Worm (Caenorhabditis elegans) whole organism, late embryonic: ENCODE measurements around the gene K10C9.4.
A peak's percentile ranks its signal among the peaks of the same experiment; 100 is the strongest.

Source experiments
- K02D7.2 ChIP-seq: sonication (generic microtip); optimal IDR thresholded peaks from 2 replicates; lab custom pipeline; 2017; ENCODE audit warnings: mild to moderate bottlenecking, missing genetic modification characterization, missing compliant biosample characterization
- K09A11.1 ChIP-seq: sonication (generic microtip); optimal IDR thresholded peaks from 2 replicates; lab custom pipeline; 2017; ENCODE audit warnings: antibody characterized with exemption, mild to moderate bottlenecking, missing genetic modification characterization, missing compliant biosample characterization; ENCODE audit not compliant: insufficient read depth
- T23F11.4 ChIP-seq: fragments of 200-800 bp; sonication (Bioruptor generic); optimal IDR thresholded peaks from 2 replicates; lab custom pipeline; 2018; ENCODE audit warnings: mild to moderate bottlenecking, missing genetic modification characterization, missing compliant biosample characterization
- ama-1 ChIP-seq: fragments of 150-350 bp; optimal IDR thresholded peaks from 2 replicates; lab custom pipeline; 2014
- ceh-14 ChIP-seq: sonication (generic microtip); optimal IDR thresholded peaks from 2 replicates; lab custom pipeline; 2016; ENCODE audit warnings: missing genotype, missing genetic modification characterization, missing compliant biosample characterization
- ceh-18 ChIP-seq: sonication (generic microtip); optimal IDR thresholded peaks from 2 replicates; lab custom pipeline; 2016; ENCODE audit warnings: missing genetic modification characterization, missing compliant biosample characterization
- ceh-22 ChIP-seq: sonication (generic microtip); optimal IDR thresholded peaks from 2 replicates; lab custom pipeline; 2017; ENCODE audit warnings: missing biosample characterization, missing genetic modification characterization
- ceh-24 ChIP-seq: sonication (generic microtip); optimal IDR thresholded peaks from 2 replicates; lab custom pipeline; 2016; ENCODE audit warnings: mild to moderate bottlenecking, missing genetic modification characterization, missing compliant biosample characterization
- ceh-31 ChIP-seq: sonication (generic microtip); optimal IDR thresholded peaks from 2 replicates; lab custom pipeline; 2016; ENCODE audit warnings: missing genetic modification characterization, missing compliant biosample characterization
- ceh-34 ChIP-seq: sonication (generic microtip); optimal IDR thresholded peaks from 2 replicates; lab custom pipeline; 2016; ENCODE audit warnings: mild to moderate bottlenecking, missing genetic modification characterization, missing compliant biosample characterization
- ceh-45 ChIP-seq: fragments of 200-800 bp; sonication (Bioruptor generic); IDR thresholded peaks from 2 replicates; pipeline ENCODE4 v1.3.6; 2022; ENCODE audit warnings: missing genetic modification reagents, missing genetic modification characterization, missing compliant biosample characterization
- ceh-48 ChIP-seq: sonication (generic microtip); optimal IDR thresholded peaks from 2 replicates; lab custom pipeline; 2016; ENCODE audit warnings: missing genetic modification characterization, inconsistent platforms, missing compliant biosample characterization
- ceh-6 ChIP-seq: fragments of 200-800 bp; sonication (Bioruptor generic); optimal IDR thresholded peaks from 2 replicates; lab custom pipeline; 2018; ENCODE audit warnings: mild to moderate bottlenecking, missing genetic modification characterization, missing compliant biosample characterization
- ceh-9 ChIP-seq: sonication (generic microtip); optimal IDR thresholded peaks from 2 replicates; lab custom pipeline; 2016; ENCODE audit warnings: mild to moderate bottlenecking, missing genetic modification characterization, inconsistent platforms, missing compliant biosample characterization
- che-1 ChIP-seq: sonication (generic microtip); optimal IDR thresholded peaks from 2 replicates; lab custom pipeline; 2016; ENCODE audit warnings: mild to moderate bottlenecking, missing genetic modification characterization, missing compliant biosample characterization
- dmd-4 ChIP-seq: sonication (generic microtip); optimal IDR thresholded peaks from 2 replicates; lab custom pipeline; 2016; ENCODE audit warnings: borderline replicate concordance, missing genetic modification characterization, missing compliant biosample characterization
- dve-1 ChIP-seq: sonication (generic microtip); optimal IDR thresholded peaks from 2 replicates; lab custom pipeline; 2017; ENCODE audit warnings: antibody characterized with exemption, mild to moderate bottlenecking, missing genetic modification characterization, missing compliant biosample characterization
- elt-2 ChIP-seq: sonication (generic microtip); optimal IDR thresholded peaks from 2 replicates; lab custom pipeline; 2016; ENCODE audit warnings: missing genetic modification reagents, missing genetic modification characterization, missing compliant biosample characterization
- elt-4 ChIP-seq: sonication (generic microtip); optimal IDR thresholded peaks from 2 replicates; lab custom pipeline; 2016; ENCODE audit warnings: missing genetic modification characterization, missing compliant biosample characterization
- eyg-1 ChIP-seq: sonication (generic microtip); optimal IDR thresholded peaks from 2 replicates; lab custom pipeline; 2016; ENCODE audit warnings: missing genotype, missing genetic modification characterization, missing compliant biosample characterization
- fkh-10 ChIP-seq: fragments of 150-350 bp; optimal IDR thresholded peaks from 2 replicates; lab custom pipeline; 2014; ENCODE audit warnings: missing biosample characterization, missing genetic modification reagents, missing genetic modification characterization
- fkh-6 ChIP-seq: sonication (generic microtip); optimal IDR thresholded peaks from 2 replicates; lab custom pipeline; 2016; ENCODE audit warnings: missing genetic modification characterization, missing compliant biosample characterization
- hlh-15 ChIP-seq: sonication (generic microtip); optimal IDR thresholded peaks from 2 replicates; lab custom pipeline; 2016; ENCODE audit warnings: missing genetic modification characterization, missing compliant biosample characterization
- hlh-30 ChIP-seq: sonication (generic microtip); optimal IDR thresholded peaks from 2 replicates; lab custom pipeline; 2017; ENCODE audit warnings: antibody characterized with exemption, missing genetic modification characterization, missing compliant biosample characterization; ENCODE audit not compliant: insufficient read depth
- hlh-6 ChIP-seq: sonication (generic microtip); optimal IDR thresholded peaks from 2 replicates; lab custom pipeline; 2016; ENCODE audit warnings: missing genotype, missing genetic modification characterization, missing compliant biosample characterization
- hlh-8 ChIP-seq: sonication (generic microtip); optimal IDR thresholded peaks from 2 replicates; lab custom pipeline; 2016; ENCODE audit warnings: missing genotype, missing genetic modification characterization, missing compliant biosample characterization
- lim-6 ChIP-seq: sonication (generic microtip); optimal IDR thresholded peaks from 2 replicates; lab custom pipeline; 2016; ENCODE audit warnings: missing genetic modification characterization, missing compliant biosample characterization
- madf-2 ChIP-seq: sonication (generic microtip); optimal IDR thresholded peaks from 2 replicates; lab custom pipeline; 2017; ENCODE audit warnings: missing genetic modification characterization, missing compliant biosample characterization
- mec-3 ChIP-seq: sonication (generic microtip); optimal IDR thresholded peaks from 2 replicates; lab custom pipeline; 2016; ENCODE audit warnings: borderline replicate concordance, missing genetic modification characterization, missing compliant biosample characterization
- nfya-1 ChIP-seq: sonication (generic microtip); optimal IDR thresholded peaks from 2 replicates; lab custom pipeline; 2017; ENCODE audit warnings: missing genetic modification characterization, mild to moderate bottlenecking, missing compliant biosample characterization, antibody characterized with exemption, moderate library complexity
- nhr-11 ChIP-seq: fragments of 150-350 bp; optimal IDR thresholded peaks from 2 replicates; lab custom pipeline; 2014; ENCODE audit warnings: missing biosample characterization, missing genetic modification characterization
- npax-4 ChIP-seq: sonication (generic microtip); optimal IDR thresholded peaks from 2 replicates; lab custom pipeline; 2016; ENCODE audit warnings: missing genetic modification characterization, missing compliant biosample characterization
- odd-2 ChIP-seq: sonication (generic microtip); optimal IDR thresholded peaks from 2 replicates; lab custom pipeline; 2017; ENCODE audit warnings: antibody characterized with exemption, mild to moderate bottlenecking, missing genetic modification characterization, missing compliant biosample characterization
- pag-3 ChIP-seq: sonication (generic microtip); optimal IDR thresholded peaks from 2 replicates; lab custom pipeline; 2016; ENCODE audit warnings: missing compliant biosample characterization, missing genetic modification characterization, borderline replicate concordance
- pat-9 ChIP-seq: fragments of 200-800 bp; sonication (Bioruptor generic); optimal IDR thresholded peaks from 2 replicates; lab custom pipeline; 2018; ENCODE audit warnings: mild to moderate bottlenecking, missing genetic modification characterization, moderate library complexity, missing compliant biosample characterization
- pha-2 ChIP-seq: sonication (generic microtip); optimal IDR thresholded peaks from 2 replicates; lab custom pipeline; 2017; ENCODE audit warnings: mild to moderate bottlenecking, missing genetic modification characterization, missing compliant biosample characterization
- pha-4 ChIP-seq: fragments of 150-350 bp; optimal IDR thresholded peaks from 2 replicates; lab custom pipeline; 2018; ENCODE audit warnings: missing biosample characterization, missing genetic modification reagents, missing genetic modification characterization
- pqm-1 ChIP-seq: sonication (generic microtip); optimal IDR thresholded peaks from 2 replicates; lab custom pipeline; 2016; ENCODE audit warnings: missing genetic modification characterization, missing compliant biosample characterization
- ref-2 ChIP-seq: sonication (generic microtip); optimal IDR thresholded peaks from 2 replicates; lab custom pipeline; 2016; ENCODE audit warnings: missing genetic modification characterization, missing compliant biosample characterization
- rnt-1 ChIP-seq: sonication (generic microtip); optimal IDR thresholded peaks from 2 replicates; lab custom pipeline; 2016; ENCODE audit warnings: missing genetic modification characterization, missing compliant biosample characterization
- sdc-2 ChIP-seq: sonication (generic microtip); optimal IDR thresholded peaks from 2 replicates; lab custom pipeline; 2016; ENCODE audit warnings: missing genotype, missing genetic modification characterization, missing compliant biosample characterization
- sox-2 ChIP-seq: fragments of 200-800 bp; sonication (Bioruptor generic); IDR thresholded peaks from 2 replicates; pipeline ENCODE4 v1.3.6; 2022; ENCODE audit warnings: missing genetic modification reagents, missing genetic modification characterization, missing compliant biosample characterization
- sox-4 ChIP-seq: sonication (generic microtip); optimal IDR thresholded peaks from 2 replicates; lab custom pipeline; 2017; ENCODE audit warnings: mild to moderate bottlenecking, missing genetic modification characterization, inconsistent platforms, missing compliant biosample characterization
- syd-9 ChIP-seq: sonication (generic microtip); optimal IDR thresholded peaks from 2 replicates; lab custom pipeline; 2016; ENCODE audit warnings: mild to moderate bottlenecking, missing genetic modification characterization, moderate library complexity, missing compliant biosample characterization
- tbx-2 ChIP-seq: sonication (generic microtip); optimal IDR thresholded peaks from 2 replicates; lab custom pipeline; 2016; ENCODE audit warnings: missing genetic modification characterization, missing compliant biosample characterization
- unc-3 ChIP-seq, 2 experiments: fragments of 200-800 bp in 1 of 2; sonication (Bioruptor generic) in 1 of 2; sonication (generic microtip) in 1 of 2; conservative IDR thresholded peaks in 1 of 2; optimal IDR thresholded peaks in 1 of 2; 2 replicates each; pipeline versions ENCODE4 v1.3.6 to Lab custom; 2016 to 2022; ENCODE audit warnings: missing compliant biosample characterization in 2 of 2, missing genetic modification characterization in 2 of 2, missing genetic modification reagents in 1 of 2
- unc-42 ChIP-seq: sonication (generic microtip); optimal IDR thresholded peaks from 2 replicates; lab custom pipeline; 2016; ENCODE audit warnings: missing genotype, missing genetic modification characterization, missing compliant biosample characterization
- unc-55 ChIP-seq: sonication (generic microtip); optimal IDR thresholded peaks from 2 replicates; lab custom pipeline; 2017; ENCODE audit warnings: missing biosample characterization, missing genetic modification reagents, missing genetic modification characterization
- zip-5 ChIP-seq: sonication (generic microtip); optimal IDR thresholded peaks from 2 replicates; lab custom pipeline; 2016; ENCODE audit warnings: missing genetic modification characterization, missing compliant biosample characterization
- ztf-16 ChIP-seq: sonication (generic microtip); optimal IDR thresholded peaks from 2 replicates; lab custom pipeline; 2017; ENCODE audit warnings: missing genetic modification characterization, missing compliant biosample characterization

K10C9.4 gene

DNA sequence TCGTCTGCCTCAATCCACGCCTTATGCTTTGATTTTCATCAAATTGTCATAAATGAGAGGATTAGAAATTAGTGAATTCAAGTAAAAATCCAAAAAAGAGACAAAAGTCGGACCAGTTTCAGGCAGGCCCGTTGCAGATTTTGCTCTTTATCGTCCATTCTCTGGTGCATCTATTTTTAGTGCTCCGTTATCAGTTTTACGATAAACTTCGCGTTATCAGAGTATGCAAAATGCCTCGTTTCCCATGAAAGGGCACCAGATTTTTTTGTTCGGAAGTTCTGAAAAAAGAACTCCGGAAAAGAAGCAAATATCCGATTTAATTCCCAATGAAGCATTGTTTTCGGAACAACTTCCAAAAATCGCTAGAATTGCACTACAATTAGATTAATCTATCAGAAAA, 46.9 kb downstream of the K10C9.4 start:
- peak; percentile 89 for TF ChIP-seq elt-2
- TF ChIP-seq odd-2 (tag; lab: Kevin White, UChicago), result no peak

DNA sequence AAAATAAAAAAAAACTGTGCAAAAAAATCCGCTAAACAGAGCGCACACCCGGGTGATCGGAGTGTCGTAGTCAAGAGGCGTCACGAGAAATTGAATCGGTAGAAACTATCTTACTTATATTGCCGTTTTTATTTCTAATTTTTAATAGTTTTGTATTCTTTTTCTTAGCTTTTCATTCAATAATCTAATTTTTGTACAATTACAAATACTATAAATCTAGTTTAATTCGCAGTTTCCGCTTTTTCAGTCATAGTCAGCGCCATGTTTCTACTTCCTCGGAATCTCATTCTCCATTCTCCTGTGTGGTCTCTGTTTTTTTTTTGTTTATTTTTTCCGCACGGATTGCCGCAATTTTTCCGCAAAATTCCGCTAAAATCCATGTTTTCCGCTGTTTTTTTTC, 49.0 kb downstream of the K10C9.4 start:
- peak; percentile 95 for TF ChIP-seq hlh-8
- peak; percentile 65 for TF ChIP-seq madf-2 (tag; lab: Kevin White, UChicago)
- peak; percentile 96 for TF ChIP-seq elt-2
- TF ChIP-seq dmd-4 (tag; lab: Kevin White, UChicago), result peak; percentile 19
- peak; percentile 99 for TF ChIP-seq zip-5 (tag; lab: Kevin White, UChicago)
- peak; percentile 81 for TF ChIP-seq pha-2 (tag; lab: Kevin White, UChicago)
- no peak for TF ChIP-seq dve-1 (tag; lab: Kevin White, UChicago)
- peak; percentile 42 for TF ChIP-seq ceh-24
- peak; percentile 83 for TF ChIP-seq rnt-1
- peak; percentile 100 for TF ChIP-seq ceh-31 (tag; lab: Kevin White, UChicago)
- TF ChIP-seq fkh-6 (tag; lab: Kevin White, UChicago), result peak; percentile 80
- TF ChIP-seq ceh-9 (tag; lab: Kevin White, UChicago), result no peak
- TF ChIP-seq npax-4 (tag; lab: Kevin White, UChicago), result peak; percentile 29
- TF ChIP-seq mec-3 (tag; lab: Kevin White, UChicago), result peak; percentile 90
- TF ChIP-seq sox-2 (GFP tag; lab: Robert Waterston, UW), result no peak
- TF ChIP-seq sdc-2 (tag; lab: Kevin White, UChicago), result peak; percentile 72
- peak; percentile 37 for TF ChIP-seq unc-55 (GFP tag; lab: Kevin White, UChicago)
- TF ChIP-seq ztf-16, result peak; percentile 86
- peak; percentile 6 for TF ChIP-seq ceh-6 (GFP tag; lab: Kevin White, UChicago)
- peak; percentile 49 for TF ChIP-seq K02D7.2 (tag; lab: Kevin White, UChicago)
- no peak for TF ChIP-seq K09A11.1 (tag; lab: Kevin White, UChicago)
- peak; percentile 73 for TF ChIP-seq unc-42 (tag; lab: Kevin White, UChicago)
- peak; percentile 52 for TF ChIP-seq che-1 (tag; lab: Kevin White, UChicago)
- no peak for TF ChIP-seq pha-4
- TF ChIP-seq sox-4 (tag; lab: Kevin White, UChicago), result peak; percentile 46
- 0 out of 2 replicates have a peak, but pooled peaks have one; percentile 20 for TF ChIP-seq unc-3 (GFP tag; conservative IDR thresholded peaks at IDR 0.05; lab: Robert Waterston, UW)
- peak; percentile 90 for TF ChIP-seq unc-3 (tag; optimal IDR thresholded peaks at IDR 0.05; lab: Kevin White, UChicago)
- TF ChIP-seq ceh-48 (tag; lab: Kevin White, UChicago), result no peak
- peak; percentile 34 for TF ChIP-seq nfya-1 (tag; lab: Kevin White, UChicago)
- TF ChIP-seq elt-4 (tag; lab: Kevin White, UChicago), result no peak
- no peak for TF ChIP-seq hlh-30 (tag; lab: Kevin White, UChicago)
- no peak for TF ChIP-seq ceh-45 (GFP tag; lab: Robert Waterston, UW)
- peak; percentile 89 for TF ChIP-seq syd-9 (tag; lab: Kevin White, UChicago)
- no peak for TF ChIP-seq ceh-22
- TF ChIP-seq pqm-1 (tag; lab: Kevin White, UChicago), result peak; percentile 96
- TF ChIP-seq hlh-15 (tag; lab: Kevin White, UChicago), result peak; percentile 93
- no peak for TF ChIP-seq fkh-10 (GFP tag; lab: Kevin White, UChicago)
- peak; percentile 33 for TF ChIP-seq T23F11.4 (GFP tag; lab: Kevin White, UChicago)
- TF ChIP-seq pag-3 (tag; lab: Kevin White, UChicago), result peak; percentile 79
- no peak for TF ChIP-seq nhr-11 (tag; lab: Kevin White, UChicago)
- peak; percentile 97 for TF ChIP-seq lim-6 (tag; lab: Kevin White, UChicago)
- TF ChIP-seq ceh-34, result peak; percentile 90
- peak; percentile 94 for TF ChIP-seq eyg-1
- peak; percentile 98 for TF ChIP-seq ceh-14 (tag; lab: Kevin White, UChicago)
- TF ChIP-seq ama-1 (lab: Kevin White, UChicago), result no peak
- TF ChIP-seq hlh-6 (tag; lab: Kevin White, UChicago), result peak; percentile 36
- TF ChIP-seq ceh-18 (tag; lab: Kevin White, UChicago), result peak; percentile 57
- TF ChIP-seq odd-2 (tag; lab: Kevin White, UChicago), result no peak
- peak; percentile 97 for TF ChIP-seq ref-2 (tag; lab: Kevin White, UChicago)
- TF ChIP-seq pat-9 (tag; lab: Kevin White, UChicago), result no peak
- TF ChIP-seq tbx-2 (tag; lab: Kevin White, UChicago), result peak; percentile 98
